Fruit fly (Drosophila melanogaster) whole organism, embryonic: ENCODE measurements around the gene CG14840.

Source experiments
- CG10565 ChIP-seq: fragments of 200-800 bp; sonication (Bioruptor generic); optimal IDR thresholded peaks from 3 replicates; lab custom pipeline; 2016; ENCODE audit warnings: missing biosample characterization, mild to moderate bottlenecking, missing genetic modification characterization
- CG11093 ChIP-seq: fragments of 200-800 bp; sonication (Bioruptor generic); IDR thresholded peaks from 3 replicates; pipeline ENCODE4 v1.3.6; 2022; ENCODE audit warnings: missing biosample characterization, missing genetic modification characterization
- CG11247 ChIP-seq: fragments of 200-800 bp; sonication (Bioruptor generic); IDR thresholded peaks from 2 replicates; pipeline ENCODE4 v1.3.6; 2022; ENCODE audit warnings: missing biosample characterization, missing genetic modification characterization
- CG11398 ChIP-seq: fragments of 200-800 bp; sonication (Bioruptor generic); optimal IDR thresholded peaks from 2 replicates; lab custom pipeline; 2016; ENCODE audit warnings: missing biosample characterization, missing genetic modification characterization
- CG1233 ChIP-seq: fragments of 200-800 bp; sonication (Bioruptor generic); optimal IDR thresholded peaks from 4 replicates; lab custom pipeline; 2018; ENCODE audit warnings: missing biosample characterization, mild to moderate bottlenecking, missing genetic modification characterization
- CG12391 ChIP-seq: fragments of 200-800 bp; sonication (Bioruptor generic); optimal IDR thresholded peaks from 3 replicates; lab custom pipeline; 2018; ENCODE audit warnings: missing biosample characterization, mild to moderate bottlenecking, missing genetic modification characterization, moderate library complexity
- CG13123 ChIP-seq: fragments of 200-800 bp; sonication (Bioruptor generic); optimal IDR thresholded peaks from 2 replicates; lab custom pipeline; 2016; ENCODE audit warnings: missing biosample characterization, missing genetic modification characterization
- CG13296 ChIP-seq: fragments of 200-800 bp; sonication (Bioruptor generic); optimal IDR thresholded peaks from 3 replicates; lab custom pipeline; 2018; ENCODE audit warnings: missing biosample characterization, mild to moderate bottlenecking, missing genetic modification characterization
- CG14710 ChIP-seq: fragments of 200-800 bp; sonication (Bioruptor generic); optimal IDR thresholded peaks from 3 replicates; lab custom pipeline; 2019; ENCODE audit warnings: missing biosample characterization, mild to moderate bottlenecking, missing genetic modification characterization, moderate library complexity
- CG15514 ChIP-seq: fragments of 200-800 bp; sonication (Bioruptor generic); optimal IDR thresholded peaks from 3 replicates; lab custom pipeline; 2017; ENCODE audit warnings: missing biosample characterization, missing genetic modification characterization, mild to moderate bottlenecking, moderate library complexity, missing genetic modification reagents
- CG17612 ChIP-seq: fragments of 200-800 bp; sonication (Bioruptor generic); IDR thresholded peaks from 2 replicates; pipeline ENCODE4 v1.3.6; 2022; ENCODE audit warnings: missing biosample characterization, missing genetic modification characterization
- CG1832 ChIP-seq: fragments of 200-800 bp; sonication (Bioruptor generic); optimal IDR thresholded peaks from 2 replicates; lab custom pipeline; 2017; ENCODE audit warnings: missing biosample characterization, mild to moderate bottlenecking, missing genetic modification characterization, inconsistent platforms
- CG31224 ChIP-seq: fragments of 200-800 bp; sonication (Bioruptor generic); IDR thresholded peaks from 2 replicates; pipeline ENCODE4 v1.3.6; 2022; ENCODE audit warnings: missing biosample characterization, missing genetic modification characterization
- CG3838 ChIP-seq: fragments of 200-800 bp; sonication (Bioruptor generic); optimal IDR thresholded peaks from 3 replicates; lab custom pipeline; 2016; ENCODE audit warnings: missing biosample characterization, missing genetic modification characterization
- CG3995 ChIP-seq: fragments of 200-800 bp; sonication (Bioruptor generic); optimal IDR thresholded peaks from 3 replicates; lab custom pipeline; 2016; ENCODE audit warnings: missing biosample characterization, missing genetic modification characterization
- CG6765 ChIP-seq: fragments of 200-800 bp; sonication (Bioruptor generic); optimal IDR thresholded peaks from 3 replicates; lab custom pipeline; 2017; ENCODE audit warnings: missing biosample characterization, mild to moderate bottlenecking, missing genetic modification characterization
- CG6791 ChIP-seq: fragments of 200-800 bp; sonication (Bioruptor generic); IDR thresholded peaks from 3 replicates; pipeline ENCODE4 v1.3.6; 2022; ENCODE audit warnings: missing biosample characterization, missing genetic modification characterization; ENCODE audit not compliant: partially characterized antibody
- CG8944 ChIP-seq: fragments of 200-800 bp; sonication (Bioruptor generic); optimal IDR thresholded peaks from 3 replicates; lab custom pipeline; 2016; ENCODE audit warnings: missing biosample characterization, missing genetic modification characterization
- CG9609 ChIP-seq: fragments of 200-800 bp; sonication (Bioruptor generic); optimal IDR thresholded peaks from 3 replicates; lab custom pipeline; 2016; ENCODE audit warnings: missing biosample characterization, missing genetic modification characterization
- CkIIα-i1 ChIP-seq: fragments of 200-800 bp; sonication (Bioruptor generic); IDR thresholded peaks from 2 replicates; pipeline ENCODE4 v1.3.6; 2022; ENCODE audit warnings: missing biosample characterization, missing genetic modification characterization
- D ChIP-seq, 2 experiments: fragments of 200-800 bp in 1 of 2; fragments of >200 bp in 1 of 2; sonication (Bioruptor generic) in 1 of 2; optimal IDR thresholded peaks; 2 replicates in 1 of 2; 3 replicates in 1 of 2; lab custom pipeline; 2017; ENCODE audit warnings: mild to moderate bottlenecking in 1 of 2, missing biosample characterization in 1 of 2, missing genetic modification characterization in 1 of 2, missing genetic modification reagents in 1 of 2
- Dfd ChIP-seq, 2 experiments: fragments of >200 bp; optimal IDR thresholded peaks; 2 replicates each; lab custom pipeline; 2017; ENCODE audit warnings: missing biosample characterization in 2 of 2, missing genetic modification characterization in 2 of 2
- Dip2 ChIP-seq: fragments of 200-800 bp; sonication (Bioruptor generic); IDR thresholded peaks from 2 replicates; pipeline ENCODE4 v1.3.6; 2022; ENCODE audit warnings: missing biosample characterization, missing genetic modification characterization
- E2f1 ChIP-seq: fragments of 200-800 bp; sonication (Bioruptor generic); IDR thresholded peaks from 2 replicates; pipeline ENCODE4 v1.3.6; 2022; ENCODE audit warnings: missing biosample characterization, missing genetic modification characterization
- Gug ChIP-seq: fragments of 200-800 bp; sonication (Bioruptor generic); IDR thresholded peaks from 4 replicates; pipeline ENCODE4 v1.3.6; 2022; ENCODE audit warnings: missing biosample characterization, missing genetic modification characterization
- Hey ChIP-seq: fragments of 200-800 bp; sonication (Bioruptor generic); optimal IDR thresholded peaks from 3 replicates; lab custom pipeline; 2018; ENCODE audit warnings: missing biosample characterization, mild to moderate bottlenecking, missing genetic modification characterization
- HmgZ ChIP-seq: fragments of 200-800 bp; sonication (Bioruptor generic); optimal IDR thresholded peaks from 2 replicates; lab custom pipeline; 2018; ENCODE audit warnings: missing biosample characterization, mild to moderate bottlenecking, missing genetic modification characterization
- Mrtf ChIP-seq: fragments of 200-800 bp; sonication (Bioruptor generic); IDR thresholded peaks from 3 replicates; pipeline ENCODE4 v1.3.6; 2022; ENCODE audit warnings: missing biosample characterization, missing genetic modification characterization
- Poxn ChIP-seq: fragments of 200-800 bp; sonication (Bioruptor generic); IDR thresholded peaks from 2 replicates; pipeline ENCODE4 v1.3.6; 2022; ENCODE audit warnings: missing biosample characterization, missing genetic modification characterization
- Ptx1 ChIP-seq: fragments of 200-800 bp; sonication (Bioruptor generic); IDR thresholded peaks from 2 replicates; pipeline ENCODE4 v1.3.6; 2022; ENCODE audit warnings: missing biosample characterization, missing genetic modification characterization
- amos ChIP-seq: fragments of 200-800 bp; sonication (Bioruptor generic); IDR thresholded peaks from 2 replicates; pipeline ENCODE4 v1.3.6; 2022; ENCODE audit warnings: missing biosample characterization, missing genetic modification characterization; ENCODE audit not compliant: partially characterized antibody
- ash1 ChIP-seq: fragments of 200-800 bp; sonication (Bioruptor generic); optimal IDR thresholded peaks from 2 replicates; lab custom pipeline; 2018; ENCODE audit warnings: missing biosample characterization, mild to moderate bottlenecking, missing genetic modification characterization
- exex ChIP-seq: fragments of 200-800 bp; sonication (Bioruptor generic); optimal IDR thresholded peaks from 4 replicates; lab custom pipeline; 2018; ENCODE audit warnings: missing biosample characterization, mild to moderate bottlenecking, missing genetic modification characterization, moderate library complexity
- gsb-n ChIP-seq: fragments of 200-800 bp; sonication (Bioruptor generic); optimal IDR thresholded peaks from 3 replicates; lab custom pipeline; 2018; ENCODE audit warnings: missing biosample characterization, mild to moderate bottlenecking, missing genetic modification characterization
- h ChIP-seq: fragments of >200 bp; optimal IDR thresholded peaks from 2 replicates; lab custom pipeline; 2017
- her ChIP-seq: fragments of 200-800 bp; sonication (Bioruptor generic); optimal IDR thresholded peaks from 2 replicates; lab custom pipeline; 2016; ENCODE audit warnings: missing biosample characterization, missing genetic modification characterization
- kni ChIP-seq: fragments of 200-800 bp; sonication (Bioruptor generic); optimal IDR thresholded peaks from 3 replicates; lab custom pipeline; 2017; ENCODE audit warnings: mild to moderate bottlenecking, missing biosample characterization, missing genetic modification reagents, missing genetic modification characterization
- lilli ChIP-seq: fragments of 200-800 bp; sonication (Bioruptor generic); optimal IDR thresholded peaks from 3 replicates; lab custom pipeline; 2016; ENCODE audit warnings: missing biosample characterization, missing genetic modification characterization
- mirr ChIP-seq: fragments of 200-800 bp; sonication (Bioruptor generic); optimal IDR thresholded peaks from 3 replicates; lab custom pipeline; 2018; ENCODE audit warnings: missing biosample characterization, mild to moderate bottlenecking, missing genetic modification characterization
- nau ChIP-seq: fragments of 200-800 bp; sonication (Bioruptor generic); optimal IDR thresholded peaks from 3 replicates; lab custom pipeline; 2017; ENCODE audit warnings: missing biosample characterization, mild to moderate bottlenecking, missing genetic modification characterization, missing genetic modification reagents
- pros ChIP-seq: fragments of 200-800 bp; sonication (Bioruptor generic); optimal IDR thresholded peaks from 3 replicates; lab custom pipeline; 2019; ENCODE audit warnings: missing biosample characterization, mild to moderate bottlenecking, missing genetic modification characterization, moderate library complexity
- sc ChIP-seq, 3 experiments: fragments of >200 bp in 2 of 3; fragments of 200-800 bp in 1 of 3; sonication (Bioruptor generic) in 1 of 3; optimal IDR thresholded peaks; 2 replicates in 2 of 3; 3 replicates in 1 of 3; lab custom pipeline; 2017; ENCODE audit warnings: mild to moderate bottlenecking in 1 of 3, missing biosample characterization in 1 of 3, missing genetic modification characterization in 1 of 3, missing genetic modification reagents in 1 of 3
- so ChIP-seq: fragments of 200-800 bp; sonication (Bioruptor generic); IDR thresholded peaks from 3 replicates; pipeline ENCODE4 v1.3.6; 2022; ENCODE audit warnings: missing biosample characterization, missing genetic modification characterization
- tna ChIP-seq: fragments of 200-800 bp; sonication (Bioruptor generic); IDR thresholded peaks from 2 replicates; pipeline ENCODE4 v1.3.6; 2022; ENCODE audit warnings: missing biosample characterization, missing genetic modification characterization; ENCODE audit not compliant: partially characterized antibody
- twi ChIP-seq: fragments of 200-800 bp; optimal IDR thresholded peaks from 2 replicates; lab custom pipeline; 2019; ENCODE audit warnings: missing biosample characterization, mild to moderate bottlenecking, missing genetic modification characterization, moderate library complexity
- wek ChIP-seq: fragments of 200-800 bp; sonication (Bioruptor generic); optimal IDR thresholded peaks from 3 replicates; lab custom pipeline; 2018; ENCODE audit warnings: missing biosample characterization, mild to moderate bottlenecking, missing genetic modification characterization, moderate library complexity
- zfh1 ChIP-seq: fragments of 200-800 bp; sonication (Bioruptor generic); IDR thresholded peaks from 3 replicates; pipeline ENCODE4 v1.3.6; 2022; ENCODE audit warnings: missing biosample characterization, missing genetic modification characterization

CG14840 gene

DNA sequence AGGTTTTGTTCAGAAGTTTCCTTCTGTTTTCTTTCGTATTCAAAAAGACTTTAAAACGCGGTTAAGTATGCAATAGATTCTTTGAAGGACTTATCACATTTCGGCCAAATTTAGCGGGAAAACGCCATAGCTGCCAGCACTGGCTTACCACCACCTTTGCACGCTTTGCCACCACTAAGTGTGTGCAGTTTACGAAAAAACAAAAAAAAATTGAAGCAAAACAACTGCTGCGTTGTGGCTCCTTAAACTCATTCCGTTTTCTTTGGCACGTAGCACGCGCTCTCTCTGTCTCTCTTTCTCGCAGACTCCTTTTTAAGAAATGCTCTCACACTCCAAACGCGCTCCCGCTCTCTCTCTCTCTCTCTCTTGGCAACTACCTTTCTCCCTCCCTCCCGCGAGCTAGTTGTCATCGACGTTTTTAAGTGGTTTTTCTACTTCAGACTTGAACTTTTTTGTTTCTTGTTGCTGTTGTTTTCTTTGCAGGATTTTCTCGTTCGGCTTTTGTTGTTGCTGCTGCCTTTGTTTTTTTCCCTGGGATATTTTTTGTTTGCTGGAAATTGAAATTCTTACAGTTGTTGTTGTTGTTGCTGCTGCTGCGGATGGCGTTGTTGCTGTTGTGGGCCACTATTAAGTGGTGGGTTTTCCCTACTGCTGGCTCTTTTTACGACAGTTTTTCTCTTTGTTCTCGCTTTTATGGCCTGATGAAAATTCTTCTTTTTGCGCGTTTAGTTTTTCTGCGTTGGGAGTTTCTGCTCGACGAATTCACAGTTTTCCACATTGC lies 17.7 kb upstream of the CG14840 start (continued):
- TF ChIP-seq CG31224 (GFP tag; lab: Robert Waterston, UW), result no peak
- no peak for TF ChIP-seq CG13123
- TF ChIP-seq CG6791 (GFP tag; lab: Robert Waterston, UW), result no peak
- TF ChIP-seq ash1 (GFP tag; lab: Kevin White, UChicago), result no peak
- TF ChIP-seq Mrtf (GFP tag; lab: Robert Waterston, UW), result no peak
- TF ChIP-seq so (GFP tag; lab: Robert Waterston, UW), result no peak
- no peak for TF ChIP-seq HmgZ
- no peak for TF ChIP-seq CG6765 (GFP tag; lab: Kevin White, UChicago)
- no peak for TF ChIP-seq E2f1 (GFP tag; lab: Robert Waterston, UW)
- no peak for TF ChIP-seq h (lab: Kevin White, UChicago)
- TF ChIP-seq CkIIα-i1, result no peak
- no peak for TF ChIP-seq Dfd (GFP tag; optimal IDR thresholded peaks at IDR 0.05; lab: Kevin White, UChicago)
- no peak for TF ChIP-seq nau (GFP tag; lab: Kevin White, UChicago)
- no peak for TF ChIP-seq exex (tag; lab: Kevin White, UChicago)
- TF ChIP-seq sc (optimal IDR thresholded peaks at IDR 0.05; lab: Kevin White, UChicago), result no peak
- TF ChIP-seq sc (GFP tag; optimal IDR thresholded peaks at IDR 0.05; lab: Kevin White, UChicago), result no peak
- no peak for TF ChIP-seq gsb-n (tag; lab: Kevin White, UChicago)
- no peak for TF ChIP-seq CG12391 (tag; lab: Kevin White, UChicago)
- TF ChIP-seq pros, result peak; percentile 100
- no peak for TF ChIP-seq CG3838 (GFP tag; lab: Kevin White, UChicago)
- TF ChIP-seq CG13296 (GFP tag; lab: Kevin White, UChicago), result no peak
- TF ChIP-seq CG15514 (GFP tag; lab: Kevin White, UChicago), result peak; percentile 19
- TF ChIP-seq her (GFP tag; lab: Kevin White, UChicago), result no peak
- no peak for TF ChIP-seq CG14710 (tag; lab: Kevin White, UChicago)
- TF ChIP-seq CG17612 (GFP tag; lab: Robert Waterston, UW), result no peak
- TF ChIP-seq tna (GFP tag; lab: Robert Waterston, UW), result no peak
- no peak for TF ChIP-seq CG11247
- TF ChIP-seq Gug (GFP tag; lab: Robert Waterston, UW), result no peak
- no peak for TF ChIP-seq wek (GFP tag; lab: Kevin White, UChicago)
- TF ChIP-seq CG3995, result no peak
- TF ChIP-seq lilli (GFP tag; lab: Kevin White, UChicago), result no peak
- TF ChIP-seq CG11093, result no peak
- peak; percentile 15 for TF ChIP-seq CG9609 (GFP tag; lab: Kevin White, UChicago)
- TF ChIP-seq mirr (GFP tag; lab: Kevin White, UChicago), result no peak
- TF ChIP-seq kni (GFP tag; lab: Kevin White, UChicago), result peak; percentile 57
- TF ChIP-seq CG10565 (GFP tag; lab: Kevin White, UChicago), result no peak
- TF ChIP-seq CG11398 (GFP tag; lab: Kevin White, UChicago), result no peak
- peak; percentile 86 for TF ChIP-seq CG1832
- TF ChIP-seq CG8944 (GFP tag; lab: Kevin White, UChicago), result no peak
- TF ChIP-seq Ptx1 (GFP tag; lab: Robert Waterston, UW), result no peak
- TF ChIP-seq Dip2 (GFP tag; lab: Robert Waterston, UW), result no peak
- no peak for TF ChIP-seq twi
- TF ChIP-seq amos (GFP tag; lab: Robert Waterston, UW), result no peak
- TF ChIP-seq Poxn, result no peak
- no peak for TF ChIP-seq CG1233 (GFP tag; lab: Kevin White, UChicago)
- TF ChIP-seq zfh1 (GFP tag; lab: Robert Waterston, UW), result no peak
- no peak for TF ChIP-seq Hey
- TF ChIP-seq D (optimal IDR thresholded peaks at IDR 0.05; lab: Kevin White, UChicago), result no peak
- no peak for TF ChIP-seq D (GFP tag; optimal IDR thresholded peaks at IDR 0.05; lab: Kevin White, UChicago)
